Fruit fly (Drosophila melanogaster): ENCODE data around the gene Ada2b.

Ada2b gene

dm6 chr3R:8264302-8265080 lies 24.2 kb upstream of the Ada2b start, which contains the start of the genes RPA1 and Mcm2 (continued):
- TF ChIP-seq Stat92E (GFP tag; optimal IDR thresholded peaks at IDR 0.05) (no peak), psq (GFP tag; optimal IDR thresholded peaks at IDR 0.05) (peak; percentile 38), CG2712 (tag; optimal IDR thresholded peaks at IDR 0.05) (peak; percentile 83), BtbVII (GFP tag; optimal IDR thresholded peaks at IDR 0.05) (peak; percentile 55), CG7271 (tag; optimal IDR thresholded peaks at IDR 0.05) (no peak), CG9797 (GFP tag; optimal IDR thresholded peaks at IDR 0.05) (no peak), Ets65A (GFP tag) (peak; percentile 97), chn (GFP tag; optimal IDR thresholded peaks at IDR 0.05) (peak; percentile 68), eve (GFP tag; optimal IDR thresholded peaks at IDR 0.05) (no peak), repo (GFP tag; optimal IDR thresholded peaks at IDR 0.05) (no peak), CG7839 (tag; optimal IDR thresholded peaks at IDR 0.05) (peak; percentile 81), unpg (GFP tag; optimal IDR thresholded peaks at IDR 0.05) (peak; percentile 56), CG14014 (GFP tag; IDR thresholded peaks at IDR 0.05) (peak; percentile 76), NC2β (GFP tag; optimal IDR thresholded peaks at IDR 0.05) (no peak), Neu2 (GFP tag; optimal IDR thresholded peaks at IDR 0.05; ENCODE audit: borderline replicate concordance) (no peak), dm (GFP tag; optimal IDR thresholded peaks at IDR 0.05) (peak; percentile 34), CG1602 (GFP tag; optimal IDR thresholded peaks at IDR 0.05) (peak; percentile 78), sr (GFP tag; IDR thresholded peaks at IDR 0.05) (peak; percentile 52; the same call in 1 of the 3 replicates), Scr (GFP tag; IDR thresholded peaks at IDR 0.05; ENCODE audit: partially characterized antibody) (peak; percentile 15; the same call in 1 of the 2 replicates), caup (GFP tag; optimal IDR thresholded peaks at IDR 0.05; ENCODE audit: severe bottlenecking) (peak; percentile 59), disco-r (GFP tag; optimal IDR thresholded peaks at IDR 0.05) (peak; percentile 17), dpn (GFP tag; optimal IDR thresholded peaks at IDR 0.05) (peak; percentile 47 to 81), CG15514 (GFP tag; optimal IDR thresholded peaks at IDR 0.05) (peak; percentile 98), row (GFP tag; IDR thresholded peaks at IDR 0.05) (peak; percentile 93), ro (GFP tag; IDR thresholded peaks at IDR 0.05) (peak; percentile 32; the same call in 1 of the 2 replicates)

dm6 chr3R:8261634-8262033 lies 21.3 kb upstream of the Ada2b start:
- TF ChIP-seq Stat92E (GFP tag; optimal IDR thresholded peaks at IDR 0.05), result no peak
- TF ChIP-seq Trl (optimal IDR thresholded peaks at IDR 0.05), result peak in 1 of 2 experiments; percentile 74
- no peak for TF ChIP-seq Trl (GFP tag; optimal IDR thresholded peaks at IDR 0.05)

dm6 chr3R:8256040-8256439 lies 15.7 kb upstream of the Ada2b start:
- TF ChIP-seq CG10543 (GFP tag; optimal IDR thresholded peaks at IDR 0.05) (no peak), HHEX (GFP tag; optimal IDR thresholded peaks at IDR 0.05) (peak; percentile 36), CG16779 (GFP tag; IDR thresholded peaks at IDR 0.05) (no peak), Max (GFP tag; optimal IDR thresholded peaks at IDR 0.05) (no peak), CG14050 (GFP tag; IDR thresholded peaks at IDR 0.05) (no peak), D19A (tag; optimal IDR thresholded peaks at IDR 0.05) (no peak), cg (GFP tag; optimal IDR thresholded peaks at IDR 0.05) (no peak), fd102C (GFP tag; optimal IDR thresholded peaks at IDR 0.05) (no peak), Lpt (GFP tag; optimal IDR thresholded peaks at IDR 0.05) (no peak), CG11695 (GFP tag; IDR thresholded peaks at IDR 0.05) (peak; percentile 42; the same call in 1 of the 3 replicates), CG11398 (GFP tag; optimal IDR thresholded peaks at IDR 0.05) (no peak), gsb (GFP tag; IDR thresholded peaks at IDR 0.05) (peak; percentile 37; the same call in 1 of the 2 replicates), pan (optimal IDR thresholded peaks at IDR 0.05) (no peak), pan (GFP tag; optimal IDR thresholded peaks at IDR 0.05 in 1 of 2, IDR thresholded peaks at IDR 0.05 in 1 of 2) (no peak), CG12769 (tag; optimal IDR thresholded peaks at IDR 0.05) (peak; percentile 40), NfI (GFP tag; optimal IDR thresholded peaks at IDR 0.05) (no peak), lmd (GFP tag; IDR thresholded peaks at IDR 0.05) (peak; percentile 37; the same call in 1 of the 2 replicates), HmgD (GFP tag; optimal IDR thresholded peaks at IDR 0.05) (no peak), CG7372 (GFP tag; IDR thresholded peaks at IDR 0.05) (no peak), odd (GFP tag; optimal IDR thresholded peaks at IDR 0.05) (no peak), gcm (GFP tag; optimal IDR thresholded peaks at IDR 0.05) (no peak)

Measured in whole organism, embryonic.